Worm (Caenorhabditis elegans) whole organism, L4 larva: Measurements from ENCODE around the gene clh-2.

Experiments used
- R02D3.7 ChIP-seq: fragments of 150-350 bp; sonication (generic microtip); optimal IDR thresholded peaks from 3 replicates; lab custom pipeline; 2014; ENCODE audit warnings: missing biosample characterization, missing genetic modification characterization
- fos-1 ChIP-seq: fragments of 150-350 bp; optimal IDR thresholded peaks from 2 replicates; lab custom pipeline; 2014; ENCODE audit warnings: missing biosample characterization, missing genetic modification characterization
- lin-29 ChIP-seq: fragments of 200-800 bp; sonication (Bioruptor generic); IDR thresholded peaks from 2 replicates; pipeline ENCODE4 v1.3.6; 2022; ENCODE audit warnings: missing genetic modification reagents, missing genetic modification characterization, missing compliant biosample characterization
- lir-3 ChIP-seq: sonication (generic microtip); optimal IDR thresholded peaks from 2 replicates; lab custom pipeline; 2016; ENCODE audit warnings: mild to moderate bottlenecking, missing genetic modification characterization, missing compliant biosample characterization
- mdl-1 ChIP-seq, 2 experiments: fragments of 150-350 bp in 1 of 2; sonication (generic microtip) in 1 of 2; optimal IDR thresholded peaks; 2 replicates each; lab custom pipeline; 2014 to 2017; ENCODE audit warnings: missing biosample characterization in 2 of 2, missing genetic modification characterization in 2 of 2
- pha-4 ChIP-seq, 2 experiments: fragments of 150-350 bp in 1 of 2; fragments of 200-800 bp in 1 of 2; sonication (Bioruptor generic) in 1 of 2; IDR thresholded peaks in 1 of 2; optimal IDR thresholded peaks in 1 of 2; 2 replicates each; pipeline versions ENCODE4 v1.3.6 to Lab custom; 2014 to 2022; ENCODE audit warnings: missing genetic modification characterization in 2 of 2, missing genetic modification reagents in 2 of 2, missing biosample characterization in 1 of 2, missing compliant biosample characterization in 1 of 2
- skn-1 ChIP-seq: fragments of 150-350 bp; optimal IDR thresholded peaks from 2 replicates; lab custom pipeline; 2014; ENCODE audit warnings: missing biosample characterization, missing genetic modification characterization
- unc-39 ChIP-seq: sonication (generic microtip); optimal IDR thresholded peaks from 2 replicates; lab custom pipeline; 2017; ENCODE audit warnings: missing biosample characterization, missing genetic modification characterization

DNA sequence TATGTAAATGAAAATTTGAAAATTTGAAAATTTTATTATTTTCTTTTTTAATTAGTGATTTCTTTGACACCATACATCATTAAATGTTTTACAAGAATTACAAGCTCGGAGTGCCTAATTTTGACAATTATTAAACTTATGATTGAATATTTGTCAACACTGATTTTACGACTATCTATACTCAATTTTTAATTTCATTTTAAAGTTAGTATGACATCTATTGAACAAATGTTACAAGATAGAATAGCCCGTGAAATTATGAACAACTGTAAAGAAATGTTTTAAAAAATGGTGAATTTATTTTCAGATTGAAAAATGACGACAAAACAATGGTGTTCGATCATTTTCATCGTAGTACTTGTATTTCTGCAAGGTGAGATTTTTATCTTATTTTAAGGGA lies 66.3 kb downstream of the clh-2 start, which contains the start of gene C05D12.2:
- TF ChIP-seq mdl-1 (tag; optimal IDR thresholded peaks at IDR 0.05; lab: Kevin White, UChicago), result no peak
- no peak for TF ChIP-seq lin-29
- TF ChIP-seq R02D3.7, result no peak
- no peak for TF ChIP-seq skn-1 (tag; lab: Kevin White, UChicago)
- no peak for TF ChIP-seq lir-3 (tag; lab: Kevin White, UChicago)
- no peak for TF ChIP-seq unc-39 (tag; lab: Kevin White, UChicago)
- no peak for TF ChIP-seq pha-4 (GFP tag; IDR thresholded peaks at IDR 0.05; lab: Robert Waterston, UW)
- TF ChIP-seq pha-4 (tag; optimal IDR thresholded peaks at IDR 0.05; lab: Kevin White, UChicago), result no peak
- TF ChIP-seq fos-1 (tag; lab: Kevin White, UChicago), result no peak
